Fruit fly (Drosophila melanogaster) whole organism, pupa: ENCODE results near the gene CG6231.

Experiments used
- CG10348 ChIP-seq: fragments of 200-800 bp; sonication (Bioruptor generic); IDR thresholded peaks from 2 replicates; pipeline ENCODE4 v1.3.6; 2022; ENCODE audit warnings: missing biosample characterization, missing genetic modification characterization
- CG12605 ChIP-seq: fragments of 200-800 bp; sonication (Bioruptor generic); IDR thresholded peaks from 2 replicates; pipeline ENCODE4 v1.3.6; 2022; ENCODE audit warnings: missing biosample characterization, missing genetic modification characterization
- CG34367 ChIP-seq: fragments of 200-800 bp; sonication (Bioruptor generic); optimal IDR thresholded peaks from 2 replicates; lab custom pipeline; 2018; ENCODE audit warnings: missing biosample characterization, mild to moderate bottlenecking, missing genetic modification characterization
- CG4496 ChIP-seq: fragments of 200-800 bp; sonication (Bioruptor generic); IDR thresholded peaks from 3 replicates; pipeline ENCODE4 v1.3.6; 2022; ENCODE audit warnings: missing biosample characterization, missing genetic modification characterization
- CG8159 ChIP-seq: fragments of 200-800 bp; sonication (Bioruptor generic); optimal IDR thresholded peaks from 3 replicates; lab custom pipeline; 2018; ENCODE audit warnings: missing biosample characterization, mild to moderate bottlenecking, missing genetic modification characterization, moderate library complexity
- CG8301 ChIP-seq: fragments of 200-800 bp; sonication (Bioruptor generic); optimal IDR thresholded peaks from 2 replicates; lab custom pipeline; 2018; ENCODE audit warnings: missing biosample characterization, mild to moderate bottlenecking, missing genetic modification characterization
- CG9948 ChIP-seq: fragments of 200-800 bp; sonication (Bioruptor generic); optimal IDR thresholded peaks from 2 replicates; lab custom pipeline; 2018; ENCODE audit warnings: missing biosample characterization, mild to moderate bottlenecking, missing genetic modification characterization, moderate library complexity
- EcR ChIP-seq: fragments of 200-800 bp; sonication (Bioruptor generic); optimal IDR thresholded peaks from 3 replicates; lab custom pipeline; 2019; ENCODE audit warnings: missing biosample characterization, missing genetic modification characterization, mild to moderate bottlenecking, moderate library complexity, missing genetic modification reagents
- Ets98B ChIP-seq: fragments of 200-800 bp; sonication (Bioruptor generic); IDR thresholded peaks from 2 replicates; pipeline ENCODE4 v1.3.6; 2022; ENCODE audit warnings: missing biosample characterization, missing genetic modification characterization
- Pif1A ChIP-seq: fragments of 200-800 bp; sonication (Bioruptor generic); optimal IDR thresholded peaks from 3 replicates; lab custom pipeline; 2016; ENCODE audit warnings: missing biosample characterization, missing genetic modification characterization
- Pif1B ChIP-seq: fragments of 200-800 bp; sonication (Bioruptor generic); optimal IDR thresholded peaks from 3 replicates; lab custom pipeline; 2016; ENCODE audit warnings: missing biosample characterization, missing genetic modification characterization
- gl ChIP-seq: fragments of 200-800 bp; sonication (Bioruptor generic); optimal IDR thresholded peaks from 2 replicates; lab custom pipeline; 2018; ENCODE audit warnings: missing biosample characterization, mild to moderate bottlenecking, missing genetic modification characterization

dm6 chr3R:19624482-19624881 lies 8.0 kb downstream of the CG6231 start:
- no peak for TF ChIP-seq CG9948 (tag; lab: Kevin White, UChicago)
- no peak for TF ChIP-seq CG10348 (GFP tag; lab: Robert Waterston, UW)
- no peak for TF ChIP-seq Pif1A (GFP tag; lab: Kevin White, UChicago)
- TF ChIP-seq EcR = no peak
- TF ChIP-seq gl (tag; lab: Kevin White, UChicago) = no peak
- no peak for TF ChIP-seq CG8301 (tag; lab: Kevin White, UChicago)
- TF ChIP-seq Ets98B (GFP tag; lab: Robert Waterston, UW) = no peak
- TF ChIP-seq Pif1B = no peak
- no peak for TF ChIP-seq CG8159
- TF ChIP-seq CG12605 (GFP tag; lab: Robert Waterston, UW) = no peak
- TF ChIP-seq CG4496 (GFP tag; lab: Robert Waterston, UW) = 0 out of 3 replicates have a peak, but pooled peaks have one; percentile 19
- no peak for TF ChIP-seq CG34367 (tag; lab: Kevin White, UChicago)
